Worm (Caenorhabditis elegans) whole organism, L3 larva: ENCODE measurements around the gene nhr-261.

Source experiments
- elt-2 ChIP-seq: sonication (generic microtip); optimal IDR thresholded peaks from 2 replicates; lab custom pipeline; 2016; ENCODE audit warnings: missing genetic modification reagents, mild to moderate bottlenecking, missing genetic modification characterization, missing compliant biosample characterization
- fkh-2 ChIP-seq: fragments of 150-350 bp; optimal IDR thresholded peaks from 2 replicates; lab custom pipeline; 2014; ENCODE audit warnings: missing biosample characterization, missing genetic modification reagents, missing genetic modification characterization
- nfya-1 ChIP-seq: sonication (generic microtip); optimal IDR thresholded peaks from 2 replicates; lab custom pipeline; 2017; ENCODE audit warnings: missing genetic modification characterization, mild to moderate bottlenecking, missing compliant biosample characterization, antibody characterized with exemption, moderate library complexity; ENCODE audit not compliant: insufficient read depth
- skn-1 ChIP-seq: fragments of 150-350 bp; optimal IDR thresholded peaks from 2 replicates; lab custom pipeline; 2014; ENCODE audit warnings: missing biosample characterization, missing genetic modification characterization
- snpc-4 ChIP-seq: fragments of 150-350 bp; optimal IDR thresholded peaks from 2 replicates; lab custom pipeline; 2014; ENCODE audit warnings: missing biosample characterization, missing genetic modification characterization
- tbx-2 ChIP-seq: sonication (generic microtip); optimal IDR thresholded peaks from 2 replicates; lab custom pipeline; 2016; ENCODE audit warnings: mild to moderate bottlenecking, missing genetic modification characterization, missing compliant biosample characterization
- unc-39 ChIP-seq: sonication (generic microtip); optimal IDR thresholded peaks from 4 replicates; lab custom pipeline; 2017; ENCODE audit warnings: missing biosample characterization, missing genetic modification characterization

DNA sequence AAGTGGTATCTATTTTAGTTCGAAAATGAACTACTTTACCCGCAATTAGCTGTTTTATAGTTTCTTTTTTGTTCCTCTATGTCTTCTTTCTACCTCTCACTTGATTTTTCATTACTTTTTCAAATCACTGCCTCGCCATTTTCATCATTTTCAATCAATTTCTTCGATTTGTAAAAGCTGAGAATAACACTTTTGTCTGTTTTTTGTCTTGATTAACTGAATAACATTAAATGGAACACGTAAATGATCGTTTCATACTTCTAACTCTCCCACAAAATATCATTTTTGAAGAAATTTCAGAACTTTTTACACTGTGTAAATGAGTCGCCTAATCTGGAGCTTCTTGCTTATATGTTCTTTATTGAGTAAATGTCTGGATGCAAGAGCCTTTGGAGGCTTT lies 36.6 kb upstream of the nhr-261 start, which contains the start of gene F53C3.4:
- no peak for TF ChIP-seq elt-2 (tag; lab: Kevin White, UChicago)
- no peak for TF ChIP-seq fkh-2 (tag; lab: Kevin White, UChicago)
- no peak for TF ChIP-seq nfya-1 (tag; lab: Kevin White, UChicago)
- TF ChIP-seq tbx-2 = no peak
- no peak for TF ChIP-seq skn-1 (tag; lab: Kevin White, UChicago)
- TF ChIP-seq snpc-4 (tag; lab: Kevin White, UChicago) = no peak
- no peak for TF ChIP-seq unc-39 (tag; lab: Kevin White, UChicago)
